Fruit fly (Drosophila melanogaster) whole organism, wandering third instar larva: ENCODE results near the gene ImpL2.

Experiments used
- HLH106 ChIP-seq: fragments of 200-800 bp; optimal IDR thresholded peaks from 3 replicates; lab custom pipeline; 2019; ENCODE audit warnings: missing biosample characterization, mild to moderate bottlenecking, missing genetic modification characterization, moderate library complexity
- Mio ChIP-seq: sonication (Bioruptor generic); optimal IDR thresholded peaks from 2 replicates; lab custom pipeline; 2016; ENCODE audit warnings: missing biosample characterization, missing genetic modification characterization
- dmrt93B ChIP-seq: fragments of 200-800 bp; sonication (Bioruptor generic); optimal IDR thresholded peaks from 2 replicates; lab custom pipeline; 2018; ENCODE audit warnings: missing biosample characterization, mild to moderate bottlenecking, missing genetic modification characterization

DNA sequence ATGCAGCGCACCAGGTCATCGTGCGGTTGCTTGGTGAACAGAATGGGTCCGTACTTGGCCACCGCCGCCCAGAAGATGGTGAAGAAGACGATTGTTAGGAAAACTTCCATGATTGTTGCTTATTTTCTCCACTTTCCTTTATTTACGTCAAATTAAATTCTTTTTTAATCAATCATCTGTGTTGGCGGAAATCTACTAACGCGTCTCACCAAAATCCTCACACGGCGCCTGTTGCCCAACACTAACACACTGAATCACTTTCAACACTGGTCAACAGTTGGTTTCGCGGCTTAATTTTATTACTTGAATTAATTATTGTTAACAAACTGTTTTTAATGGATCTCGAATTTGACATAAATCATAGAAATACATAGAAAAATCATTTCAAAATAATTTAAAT, 49.3 kb downstream of the ImpL2 start, which contains the start of gene VhaM9.7-c:
- TF ChIP-seq HLH106 (tag; lab: Kevin White, UChicago) (peak; percentile 27), Mio (GFP tag; lab: Kevin White, UChicago) (no peak), dmrt93B (GFP tag; lab: Kevin White, UChicago) (no peak)
